Fruit fly (Drosophila melanogaster): Measurements from ENCODE around the gene CG12316.

DNA sequence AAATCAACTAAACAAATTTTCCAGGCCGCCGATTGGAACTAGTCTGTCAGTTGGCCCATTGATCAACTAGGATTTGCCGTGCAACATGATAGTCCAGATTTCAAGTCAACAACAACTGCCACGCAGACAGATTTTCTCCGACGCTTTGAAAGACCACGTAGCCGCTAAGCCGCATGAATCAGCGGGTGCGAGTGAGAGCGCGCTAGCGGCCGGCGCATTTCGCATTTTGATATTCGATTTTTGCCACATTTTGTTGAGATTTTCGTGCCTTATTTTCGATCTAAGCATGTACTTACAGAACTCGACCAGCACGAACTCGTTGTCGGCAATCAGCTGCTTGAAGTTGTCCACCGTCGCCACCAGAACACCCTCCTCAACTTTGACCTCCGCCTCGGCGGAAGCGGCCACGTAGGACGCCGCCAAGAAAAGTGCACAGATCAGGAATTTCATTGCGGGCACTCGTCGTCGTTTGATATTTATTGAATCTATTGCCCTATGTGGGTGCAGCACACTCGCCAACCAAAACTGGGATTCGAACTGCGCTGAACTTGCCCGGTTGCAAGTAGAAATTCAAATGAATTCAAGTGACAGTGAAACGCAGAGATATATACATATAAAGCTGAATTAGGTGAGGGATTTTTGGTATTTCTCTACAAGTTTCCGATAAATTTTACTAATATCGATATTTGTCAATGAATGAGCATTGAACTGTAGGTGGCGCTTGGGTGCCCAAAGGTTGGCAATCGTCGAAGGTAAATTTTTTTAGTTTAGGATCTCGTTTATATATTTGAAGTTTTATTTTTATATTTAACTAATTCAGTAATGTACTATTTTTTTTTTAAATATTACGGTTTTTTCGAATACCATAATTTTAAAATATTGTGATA is 5.5 kb upstream of the CG12316 start, which contains the start of gene Pdi:
- TF ChIP-seq CTCF (optimal IDR thresholded peaks at IDR 0.05) (peak; percentile 87 to 94), CG8478 (optimal IDR thresholded peaks at IDR 0.05) (no peak)

All from S2 (cell line).